Worm (Caenorhabditis elegans) whole organism, late embryonic: ENCODE results near the gene akap-1.

ENCODE experiments used
- C08G9.2 ChIP-seq: sonication (generic microtip); optimal IDR thresholded peaks from 2 replicates; lab custom pipeline; 2016; ENCODE audit warnings: mild to moderate bottlenecking, missing genetic modification characterization, moderate library complexity, missing compliant biosample characterization
- K02D7.2 ChIP-seq: sonication (generic microtip); optimal IDR thresholded peaks from 2 replicates; lab custom pipeline; 2017; ENCODE audit warnings: mild to moderate bottlenecking, missing genetic modification characterization, missing compliant biosample characterization
- ama-1 ChIP-seq: fragments of 150-350 bp; optimal IDR thresholded peaks from 2 replicates; lab custom pipeline; 2014
- dmd-4 ChIP-seq: sonication (generic microtip); optimal IDR thresholded peaks from 2 replicates; lab custom pipeline; 2016; ENCODE audit warnings: borderline replicate concordance, missing genetic modification characterization, missing compliant biosample characterization
- ets-4 ChIP-seq: sonication (generic microtip); optimal IDR thresholded peaks from 2 replicates; lab custom pipeline; 2016; ENCODE audit warnings: missing genetic modification characterization, missing compliant biosample characterization
- hlh-30 ChIP-seq: sonication (generic microtip); optimal IDR thresholded peaks from 2 replicates; lab custom pipeline; 2017; ENCODE audit warnings: antibody characterized with exemption, missing genetic modification characterization, missing compliant biosample characterization; ENCODE audit not compliant: insufficient read depth
- lin-11 ChIP-seq: fragments of 200-800 bp; sonication (Bioruptor generic); optimal IDR thresholded peaks from 2 replicates; lab custom pipeline; 2018; ENCODE audit warnings: mild to moderate bottlenecking, missing genetic modification characterization, missing compliant biosample characterization
- nfya-1 ChIP-seq: sonication (generic microtip); optimal IDR thresholded peaks from 2 replicates; lab custom pipeline; 2017; ENCODE audit warnings: missing genetic modification characterization, mild to moderate bottlenecking, missing compliant biosample characterization, antibody characterized with exemption, moderate library complexity
- nhr-11 ChIP-seq: fragments of 150-350 bp; optimal IDR thresholded peaks from 2 replicates; lab custom pipeline; 2014; ENCODE audit warnings: missing biosample characterization, missing genetic modification characterization
- pqm-1 ChIP-seq: sonication (generic microtip); optimal IDR thresholded peaks from 2 replicates; lab custom pipeline; 2016; ENCODE audit warnings: missing genetic modification characterization, missing compliant biosample characterization
- tbx-2 ChIP-seq: sonication (generic microtip); optimal IDR thresholded peaks from 2 replicates; lab custom pipeline; 2016; ENCODE audit warnings: missing genetic modification characterization, missing compliant biosample characterization

- TF ChIP-seq nfya-1 (tag; lab: Kevin White, UChicago), result peak; percentile 50
- no peak for TF ChIP-seq lin-11
- peak; percentile 1 for TF ChIP-seq tbx-2 (tag; lab: Kevin White, UChicago)
- no peak for TF ChIP-seq C08G9.2 (tag; lab: Kevin White, UChicago)
- peak; percentile 70 for TF ChIP-seq hlh-30 (tag; lab: Kevin White, UChicago)
- TF ChIP-seq nhr-11 (tag; lab: Kevin White, UChicago), result no peak
- TF ChIP-seq pqm-1 (tag; lab: Kevin White, UChicago), result no peak
- no peak for TF ChIP-seq K02D7.2
- TF ChIP-seq dmd-4, result no peak
- no peak for TF ChIP-seq ama-1
- no peak for TF ChIP-seq ets-4 (tag; lab: Kevin White, UChicago)
Observed at ce11 chrIII:6341878-6342453, 11.2 kb upstream of the akap-1 start, which contains the start of gene rpn-13.
